Worm (Caenorhabditis elegans) whole organism, L3 larva: ENCODE data around the gene B0035.15.

Source experiments
- R02D3.7 ChIP-seq: fragments of 150-350 bp; optimal IDR thresholded peaks from 2 replicates; lab custom pipeline; 2014; ENCODE audit warnings: missing biosample characterization, missing genetic modification characterization
- aly-2 ChIP-seq: fragments of 150-350 bp; optimal IDR thresholded peaks from 2 replicates; lab custom pipeline; 2014; ENCODE audit warnings: missing biosample characterization, missing genetic modification characterization
- ceh-82 ChIP-seq: fragments of 150-350 bp; optimal IDR thresholded peaks from 2 replicates; lab custom pipeline; 2014; ENCODE audit warnings: missing biosample characterization, missing genetic modification characterization
- elt-3 ChIP-seq, 3 experiments: fragments of 150-350 bp in 1 of 3; sonication (generic microtip) in 2 of 3; optimal IDR thresholded peaks; 2 replicates in 2 of 3; 4 replicates in 1 of 3; lab custom pipeline; 2014 to 2017; ENCODE audit warnings: missing biosample characterization in 3 of 3, missing genetic modification characterization in 3 of 3
- fkh-10 ChIP-seq: sonication (generic microtip); optimal IDR thresholded peaks from 2 replicates; lab custom pipeline; 2017; ENCODE audit warnings: missing biosample characterization, missing genetic modification reagents, missing genetic modification characterization
- fos-1 ChIP-seq: fragments of 150-350 bp; optimal IDR thresholded peaks from 2 replicates; lab custom pipeline; 2014; ENCODE audit warnings: missing biosample characterization, missing genetic modification characterization
- nhr-12 ChIP-seq: fragments of 150-350 bp; optimal IDR thresholded peaks from 2 replicates; lab custom pipeline; 2014; ENCODE audit warnings: missing biosample characterization, missing genetic modification characterization
- nhr-237 ChIP-seq: fragments of 150-350 bp; optimal IDR thresholded peaks from 2 replicates; lab custom pipeline; 2014; ENCODE audit warnings: missing biosample characterization, missing genetic modification characterization
- nhr-25 ChIP-seq: sonication (generic microtip); optimal IDR thresholded peaks from 2 replicates; lab custom pipeline; 2017; ENCODE audit warnings: missing biosample characterization, missing genetic modification characterization
- nhr-28 ChIP-seq: fragments of 150-350 bp; optimal IDR thresholded peaks from 2 replicates; lab custom pipeline; 2014; ENCODE audit warnings: missing biosample characterization, missing genetic modification characterization
- nhr-67 ChIP-seq: fragments of 150-350 bp; optimal IDR thresholded peaks from 2 replicates; lab custom pipeline; 2014; ENCODE audit warnings: missing biosample characterization, missing genetic modification characterization
- skn-1 ChIP-seq: fragments of 150-350 bp; optimal IDR thresholded peaks from 2 replicates; lab custom pipeline; 2014; ENCODE audit warnings: missing biosample characterization, missing genetic modification characterization
- ztf-11 ChIP-seq: fragments of 150-350 bp; optimal IDR thresholded peaks from 2 replicates; lab custom pipeline; 2014; ENCODE audit warnings: missing biosample characterization, missing genetic modification characterization
- ztf-4 ChIP-seq: fragments of 150-350 bp; optimal IDR thresholded peaks from 2 replicates; lab custom pipeline; 2014; ENCODE audit warnings: missing biosample characterization, missing genetic modification characterization

DNA sequence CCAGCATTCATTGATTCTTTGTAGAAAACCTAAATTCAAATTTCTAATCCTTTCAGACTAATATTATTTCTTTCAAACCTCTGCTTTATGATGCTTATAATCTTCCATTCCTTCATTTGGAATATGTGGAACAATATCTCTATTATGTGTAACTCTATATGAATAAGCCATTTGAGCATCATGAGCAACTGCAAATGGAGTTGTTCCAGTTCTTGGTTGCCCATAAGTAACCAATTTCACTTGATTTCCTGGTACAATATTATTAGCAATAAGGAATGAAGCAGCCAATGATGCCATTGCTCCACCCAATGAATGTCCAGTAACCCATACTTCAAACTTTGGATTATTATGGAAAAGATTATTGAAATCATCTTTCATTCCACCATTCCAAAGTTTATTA, 6.9 kb upstream of the B0035.15 start:
- TF ChIP-seq R02D3.7 (no peak), skn-1 (no peak), fos-1 (tag; lab: Kevin White, UChicago) (no peak), aly-2 (no peak), elt-3 (tag; optimal IDR thresholded peaks at IDR 0.05; lab: Kevin White, UChicago) (no peak), ztf-11 (tag; lab: Kevin White, UChicago) (no peak), fkh-10 (GFP tag; lab: Kevin White, UChicago) (no peak), nhr-28 (no peak), nhr-67 (tag; lab: Kevin White, UChicago) (no peak), nhr-25 (tag; lab: Kevin White, UChicago) (no peak), nhr-237 (no peak), nhr-12 (tag; lab: Kevin White, UChicago) (no peak), ztf-4 (tag; lab: Kevin White, UChicago) (no peak), ceh-82 (tag; lab: Kevin White, UChicago) (no peak)
